Worm (Caenorhabditis elegans) whole organism, L1 larva: ENCODE results near the gene ZK856.4.

Experiments used
- alr-1 ChIP-seq: fragments of 200-800 bp; sonication (Bioruptor generic); optimal IDR thresholded peaks from 2 replicates; lab custom pipeline; 2018; ENCODE audit warnings: borderline replicate concordance, mild to moderate bottlenecking, missing genetic modification characterization, missing compliant biosample characterization
- fkh-4 ChIP-seq: sonication (generic microtip); optimal IDR thresholded peaks from 2 replicates; lab custom pipeline; 2016; ENCODE audit warnings: missing compliant biosample characterization, missing genetic modification characterization, borderline replicate concordance
- lin-39 ChIP-seq: fragments of 150-350 bp; optimal IDR thresholded peaks from 2 replicates; lab custom pipeline; 2014; ENCODE audit warnings: missing biosample characterization, missing genetic modification reagents, missing genetic modification characterization
- lsy-2 ChIP-seq, 2 experiments: fragments of 150-350 bp; optimal IDR thresholded peaks; 2 replicates each; lab custom pipeline; 2014; ENCODE audit warnings: missing biosample characterization in 2 of 2, missing genetic modification characterization in 2 of 2
- pqm-1 ChIP-seq: sonication (generic microtip); optimal IDR thresholded peaks from 3 replicates; lab custom pipeline; 2017; ENCODE audit warnings: missing biosample characterization, missing genetic modification characterization
- swsn-7 ChIP-seq: sonication (generic microtip); optimal IDR thresholded peaks from 2 replicates; lab custom pipeline; 2016; ENCODE audit warnings: missing genetic modification characterization, missing compliant biosample characterization
- unc-62 ChIP-seq: fragments of 150-350 bp; optimal IDR thresholded peaks from 2 replicates; lab custom pipeline; 2014; ENCODE audit warnings: missing biosample characterization, missing genetic modification reagents, missing genetic modification characterization
- ztf-11 ChIP-seq, 2 experiments: sonication (generic microtip); optimal IDR thresholded peaks; 2 replicates each; lab custom pipeline; 2016 to 2017; ENCODE audit warnings: missing genetic modification characterization in 2 of 2, missing biosample characterization in 1 of 2, missing compliant biosample characterization in 1 of 2
- ztf-4 ChIP-seq: fragments of 150-350 bp; optimal IDR thresholded peaks from 2 replicates; lab custom pipeline; 2014; ENCODE audit warnings: missing biosample characterization, missing genetic modification characterization

ce11 chrV:10190081-10190556 lies 7.0 kb downstream of the ZK856.4 start, which contains the start of gene ZK856.5:
- TF ChIP-seq alr-1 (tag; lab: Kevin White, UChicago) = no peak
- TF ChIP-seq pqm-1 (tag; lab: Kevin White, UChicago) = no peak
- TF ChIP-seq ztf-11 (tag; optimal IDR thresholded peaks at IDR 0.05; lab: Kevin White, UChicago) = no peak
- no peak for TF ChIP-seq lsy-2 (tag; optimal IDR thresholded peaks at IDR 0.05; lab: Kevin White, UChicago)
- no peak for TF ChIP-seq fkh-4
- no peak for TF ChIP-seq unc-62 (GFP tag; lab: Kevin White, UChicago)
- TF ChIP-seq lin-39 = no peak
- TF ChIP-seq ztf-4 = no peak
- no peak for TF ChIP-seq swsn-7
